Worm (Caenorhabditis elegans) whole organism, L2 larva: ENCODE measurements around the gene C56E6.7.

Experiments
- R02D3.7 ChIP-seq: fragments of 150-350 bp; optimal IDR thresholded peaks from 2 replicates; lab custom pipeline; 2014; ENCODE audit warnings: missing biosample characterization, missing genetic modification characterization
- aly-2 ChIP-seq: fragments of 150-350 bp; optimal IDR thresholded peaks from 2 replicates; lab custom pipeline; 2014; ENCODE audit warnings: missing biosample characterization, missing genetic modification characterization
- ama-1 ChIP-seq: fragments of 150-350 bp; optimal IDR thresholded peaks from 2 replicates; lab custom pipeline; 2018; ENCODE audit warnings: inconsistent platforms
- ceh-16 ChIP-seq: fragments of 150-350 bp; optimal IDR thresholded peaks from 2 replicates; lab custom pipeline; 2014; ENCODE audit warnings: missing biosample characterization, missing genetic modification characterization
- gmeb-1 ChIP-seq: fragments of 150-350 bp; optimal IDR thresholded peaks from 2 replicates; lab custom pipeline; 2014; ENCODE audit warnings: missing biosample characterization, missing genetic modification characterization
- lin-11 ChIP-seq: fragments of 150-350 bp; sonication (generic microtip); optimal IDR thresholded peaks from 2 replicates; lab custom pipeline; 2014; ENCODE audit warnings: missing biosample characterization, missing genetic modification characterization, inconsistent platforms, mixed read lengths
- peb-1 ChIP-seq: fragments of 150-350 bp; optimal IDR thresholded peaks from 2 replicates; lab custom pipeline; 2014; ENCODE audit warnings: missing biosample characterization, missing genetic modification characterization
- skn-1 ChIP-seq: sonication (generic microtip); optimal IDR thresholded peaks from 2 replicates; lab custom pipeline; 2017; ENCODE audit warnings: missing biosample characterization, missing genetic modification characterization
- snpc-4 ChIP-seq: fragments of 150-350 bp; optimal IDR thresholded peaks from 2 replicates; lab custom pipeline; 2014; ENCODE audit warnings: missing biosample characterization, missing genetic modification characterization
- ztf-11 ChIP-seq: sonication (generic microtip); optimal IDR thresholded peaks from 2 replicates; lab custom pipeline; 2017; ENCODE audit warnings: missing biosample characterization, missing genetic modification characterization
- ztf-4 ChIP-seq: fragments of 150-350 bp; optimal IDR thresholded peaks from 2 replicates; lab custom pipeline; 2014; ENCODE audit warnings: missing biosample characterization, missing genetic modification characterization

ce11 chrII:6520103-6520502 is 3.7 kb downstream of the C56E6.7 start:
- TF ChIP-seq R02D3.7 (no peak), lin-11 (tag; lab: Kevin White, UChicago) (no peak), ztf-11 (tag; lab: Kevin White, UChicago) (no peak), snpc-4 (tag; lab: Kevin White, UChicago) (no peak), skn-1 (tag; lab: Kevin White, UChicago) (no peak), aly-2 (tag; lab: Kevin White, UChicago) (no peak), ceh-16 (tag; lab: Kevin White, UChicago) (no peak), ama-1 (lab: Kevin White, UChicago) (no peak), peb-1 (tag; lab: Kevin White, UChicago) (no peak), gmeb-1 (no peak), ztf-4 (tag; lab: Kevin White, UChicago) (no peak)
